Fruit fly (Drosophila melanogaster) whole organism, embryonic: ENCODE data around the gene dnc.

ENCODE experiments used
- Atf3 ChIP-seq: fragments of 200-800 bp; sonication (Bioruptor generic); optimal IDR thresholded peaks from 3 replicates; lab custom pipeline; 2016; ENCODE audit warnings: missing biosample characterization, missing genetic modification characterization
- Blimp-1 ChIP-seq: fragments of 200-800 bp; sonication (Bioruptor generic); optimal IDR thresholded peaks from 3 replicates; lab custom pipeline; 2018; ENCODE audit warnings: missing biosample characterization, missing genetic modification characterization, mild to moderate bottlenecking, moderate library complexity, missing genetic modification reagents
- CG10267 ChIP-seq: fragments of 200-800 bp; sonication (Bioruptor generic); optimal IDR thresholded peaks from 2 replicates; lab custom pipeline; 2018; ENCODE audit warnings: missing biosample characterization, mild to moderate bottlenecking, missing genetic modification characterization, moderate library complexity
- CG12155 ChIP-seq: fragments of 200-800 bp; sonication (Bioruptor generic); optimal IDR thresholded peaks from 3 replicates; lab custom pipeline; 2016; ENCODE audit warnings: missing biosample characterization, missing genetic modification characterization
- CG12769 ChIP-seq: fragments of 200-800 bp; sonication (Bioruptor generic); optimal IDR thresholded peaks from 2 replicates; lab custom pipeline; 2019; ENCODE audit warnings: missing biosample characterization, mild to moderate bottlenecking, missing genetic modification characterization, moderate library complexity
- CG13894 ChIP-seq: fragments of 200-800 bp; sonication (Bioruptor generic); optimal IDR thresholded peaks from 3 replicates; lab custom pipeline; 2018; ENCODE audit warnings: missing biosample characterization, mild to moderate bottlenecking, missing genetic modification characterization, moderate library complexity
- CG14710 ChIP-seq: fragments of 200-800 bp; sonication (Bioruptor generic); optimal IDR thresholded peaks from 3 replicates; lab custom pipeline; 2019; ENCODE audit warnings: missing biosample characterization, mild to moderate bottlenecking, missing genetic modification characterization, moderate library complexity
- CG1529 ChIP-seq: fragments of 200-800 bp; sonication (Bioruptor generic); optimal IDR thresholded peaks from 3 replicates; lab custom pipeline; 2018; ENCODE audit warnings: missing biosample characterization, missing genetic modification characterization
- CG1603 ChIP-seq: fragments of 200-800 bp; sonication (Bioruptor generic); optimal IDR thresholded peaks from 2 replicates; lab custom pipeline; 2019; ENCODE audit warnings: missing biosample characterization, mild to moderate bottlenecking, missing genetic modification characterization, moderate library complexity
- CG17186 ChIP-seq: fragments of 200-800 bp; sonication (Bioruptor generic); optimal IDR thresholded peaks from 3 replicates; lab custom pipeline; 2017; ENCODE audit warnings: missing biosample characterization, missing genetic modification reagents, missing genetic modification characterization
- CG1792 ChIP-seq: fragments of 200-800 bp; sonication (Bioruptor generic); optimal IDR thresholded peaks from 2 replicates; lab custom pipeline; 2016; ENCODE audit warnings: missing biosample characterization, missing genetic modification characterization
- CG2120 ChIP-seq: fragments of 200-800 bp; sonication (Bioruptor generic); optimal IDR thresholded peaks from 3 replicates; lab custom pipeline; 2016; ENCODE audit warnings: missing biosample characterization, missing genetic modification characterization
- CG3407 ChIP-seq: fragments of 200-800 bp; sonication (Bioruptor generic); optimal IDR thresholded peaks from 2 replicates; lab custom pipeline; 2018; ENCODE audit warnings: missing biosample characterization, mild to moderate bottlenecking, missing genetic modification characterization
- CG4282 ChIP-seq: fragments of 200-800 bp; sonication (Bioruptor generic); optimal IDR thresholded peaks from 2 replicates; lab custom pipeline; 2016; ENCODE audit warnings: missing biosample characterization, missing genetic modification characterization
- CG4328 ChIP-seq: fragments of 200-800 bp; sonication (Bioruptor generic); optimal IDR thresholded peaks from 3 replicates; lab custom pipeline; 2017; ENCODE audit warnings: missing biosample characterization, missing genetic modification reagents, missing genetic modification characterization
- CG6654 ChIP-seq: fragments of 200-800 bp; sonication (Bioruptor generic); optimal IDR thresholded peaks from 2 replicates; lab custom pipeline; 2017; ENCODE audit warnings: missing biosample characterization, mild to moderate bottlenecking, missing genetic modification characterization
- CG6765 ChIP-seq: fragments of 200-800 bp; sonication (Bioruptor generic); optimal IDR thresholded peaks from 3 replicates; lab custom pipeline; 2017; ENCODE audit warnings: missing biosample characterization, mild to moderate bottlenecking, missing genetic modification characterization
- CG7839 ChIP-seq: fragments of 200-800 bp; sonication (Bioruptor generic); optimal IDR thresholded peaks from 3 replicates; lab custom pipeline; 2018; ENCODE audit warnings: missing biosample characterization, mild to moderate bottlenecking, missing genetic modification characterization, moderate library complexity
- CG7928 ChIP-seq: fragments of 200-800 bp; sonication (Bioruptor generic); optimal IDR thresholded peaks from 2 replicates; lab custom pipeline; 2017; ENCODE audit warnings: missing biosample characterization, mild to moderate bottlenecking, missing genetic modification characterization
- CG7987 ChIP-seq: fragments of 200-800 bp; sonication (Bioruptor generic); optimal IDR thresholded peaks from 2 replicates; lab custom pipeline; 2018; ENCODE audit warnings: missing biosample characterization, mild to moderate bottlenecking, missing genetic modification characterization, moderate library complexity
- CG9609 ChIP-seq: fragments of 200-800 bp; sonication (Bioruptor generic); optimal IDR thresholded peaks from 3 replicates; lab custom pipeline; 2016; ENCODE audit warnings: missing biosample characterization, missing genetic modification characterization
- Dfd ChIP-seq, 2 experiments: fragments of >200 bp; optimal IDR thresholded peaks; 2 replicates each; lab custom pipeline; 2017; ENCODE audit warnings: missing biosample characterization in 2 of 2, missing genetic modification characterization in 2 of 2
- Dref ChIP-seq: fragments of 200-800 bp; sonication (Bioruptor generic); IDR thresholded peaks from 2 replicates; pipeline ENCODE4 v1.3.6; 2022; ENCODE audit warnings: missing biosample characterization, missing genetic modification characterization
- HHEX ChIP-seq: fragments of 200-800 bp; sonication (Bioruptor generic); optimal IDR thresholded peaks from 3 replicates; lab custom pipeline; 2017; ENCODE audit warnings: missing biosample characterization, mild to moderate bottlenecking, missing genetic modification characterization, missing genetic modification reagents
- HLH4C ChIP-seq: fragments of 200-800 bp; sonication (Bioruptor generic); IDR thresholded peaks from 3 replicates; pipeline ENCODE4 v1.3.6; 2022; ENCODE audit warnings: missing biosample characterization, missing genetic modification characterization; ENCODE audit not compliant: partially characterized antibody
- Hr39 ChIP-seq: fragments of >200 bp; optimal IDR thresholded peaks from 2 replicates; lab custom pipeline; 2017
- NC2β ChIP-seq: fragments of 200-800 bp; sonication (Bioruptor generic); optimal IDR thresholded peaks from 2 replicates; lab custom pipeline; 2016; ENCODE audit warnings: missing biosample characterization, missing genetic modification characterization
- Nf-YA ChIP-seq: fragments of 200-800 bp; sonication (Bioruptor generic); IDR thresholded peaks from 2 replicates; pipeline ENCODE4 v1.3.6; 2022; ENCODE audit warnings: missing biosample characterization, missing genetic modification characterization
- Nf-YB ChIP-seq: fragments of 200-800 bp; sonication (Bioruptor generic); optimal IDR thresholded peaks from 3 replicates; lab custom pipeline; 2019; ENCODE audit warnings: missing biosample characterization, mild to moderate bottlenecking, missing genetic modification characterization, moderate library complexity
- Pdp1 ChIP-seq, 2 experiments: fragments of 200-800 bp; sonication (Bioruptor generic); optimal IDR thresholded peaks; 3 replicates each; lab custom pipeline; 2016; ENCODE audit warnings: missing biosample characterization in 2 of 2, missing genetic modification characterization in 2 of 2, mild to moderate bottlenecking in 1 of 2, moderate library complexity in 1 of 2
- cad ChIP-seq: fragments of >200 bp; optimal IDR thresholded peaks from 2 replicates; lab custom pipeline; 2017; ENCODE audit warnings: missing biosample characterization, missing genetic modification characterization
- croc ChIP-seq: fragments of 200-800 bp; sonication (Bioruptor generic); conservative IDR thresholded peaks from 3 replicates; pipeline ENCODE4 v1.3.6; 2022; ENCODE audit warnings: missing biosample characterization, missing genetic modification characterization
- dati ChIP-seq: fragments of 200-800 bp; sonication (Bioruptor generic); IDR thresholded peaks from 2 replicates; pipeline ENCODE4 v1.3.6; 2022; ENCODE audit warnings: missing biosample characterization, missing genetic modification characterization
- disco-r ChIP-seq: fragments of 200-800 bp; sonication (Bioruptor generic); optimal IDR thresholded peaks from 2 replicates; lab custom pipeline; 2016; ENCODE audit warnings: missing biosample characterization, missing genetic modification characterization
- ewg ChIP-seq: fragments of 200-800 bp; sonication (Bioruptor generic); optimal IDR thresholded peaks from 3 replicates; lab custom pipeline; 2017; ENCODE audit warnings: mild to moderate bottlenecking, missing biosample characterization, missing genetic modification reagents, missing genetic modification characterization
- fd102C ChIP-seq: fragments of 200-800 bp; sonication (Bioruptor generic); optimal IDR thresholded peaks from 2 replicates; lab custom pipeline; 2018; ENCODE audit warnings: missing biosample characterization, mild to moderate bottlenecking, missing genetic modification characterization, moderate library complexity
- fd64A ChIP-seq: fragments of 200-800 bp; sonication (Bioruptor generic); optimal IDR thresholded peaks from 3 replicates; lab custom pipeline; 2018; ENCODE audit warnings: missing biosample characterization, mild to moderate bottlenecking, missing genetic modification characterization
- fd96Cb ChIP-seq: fragments of 200-800 bp; sonication (Bioruptor generic); optimal IDR thresholded peaks from 2 replicates; lab custom pipeline; 2018; ENCODE audit warnings: missing biosample characterization, mild to moderate bottlenecking, missing genetic modification characterization, moderate library complexity
- ftz-f1 ChIP-seq: fragments of 200-800 bp; sonication (Bioruptor generic); optimal IDR thresholded peaks from 2 replicates; lab custom pipeline; 2016; ENCODE audit warnings: missing biosample characterization, missing genetic modification characterization
- klu ChIP-seq: fragments of 200-800 bp; sonication (Bioruptor generic); IDR thresholded peaks from 2 replicates; pipeline ENCODE4 v1.3.6; 2022; ENCODE audit warnings: missing biosample characterization, missing genetic modification characterization
- lilli ChIP-seq: fragments of 200-800 bp; sonication (Bioruptor generic); optimal IDR thresholded peaks from 3 replicates; lab custom pipeline; 2016; ENCODE audit warnings: missing biosample characterization, missing genetic modification characterization
- lola ChIP-seq, 3 experiments: fragments of >200 bp in 2 of 3; fragments of 200-800 bp in 1 of 3; sonication (Bioruptor generic) in 1 of 3; optimal IDR thresholded peaks; 2 replicates each; lab custom pipeline; 2017 to 2019; ENCODE audit warnings: missing biosample characterization in 3 of 3, missing genetic modification characterization in 3 of 3, mild to moderate bottlenecking in 1 of 3, moderate library complexity in 1 of 3
- pfk ChIP-seq: fragments of 200-800 bp; sonication (Bioruptor generic); optimal IDR thresholded peaks from 2 replicates; lab custom pipeline; 2018; ENCODE audit warnings: missing biosample characterization, mild to moderate bottlenecking, missing genetic modification characterization, moderate library complexity
- pnt ChIP-seq: fragments of 200-800 bp; sonication (Bioruptor generic); optimal IDR thresholded peaks from 3 replicates; lab custom pipeline; 2016; ENCODE audit warnings: missing biosample characterization, missing genetic modification characterization
- psq ChIP-seq: fragments of 200-800 bp; sonication (Bioruptor generic); optimal IDR thresholded peaks from 2 replicates; lab custom pipeline; 2017; ENCODE audit warnings: missing biosample characterization, missing genetic modification characterization
- pum ChIP-seq: fragments of 200-800 bp; sonication (Bioruptor generic); optimal IDR thresholded peaks from 2 replicates; lab custom pipeline; 2016; ENCODE audit warnings: missing biosample characterization, missing genetic modification characterization
- sqz ChIP-seq: fragments of 200-800 bp; sonication (Bioruptor generic); optimal IDR thresholded peaks from 3 replicates; lab custom pipeline; 2018; ENCODE audit warnings: missing biosample characterization, mild to moderate bottlenecking, missing genetic modification characterization
- tio ChIP-seq: fragments of 200-800 bp; sonication (Bioruptor generic); optimal IDR thresholded peaks from 2 replicates; lab custom pipeline; 2017; ENCODE audit warnings: missing biosample characterization, missing genetic modification characterization, inconsistent platforms
- wor ChIP-seq: fragments of 200-800 bp; sonication (Bioruptor generic); IDR thresholded peaks from 2 replicates; pipeline ENCODE4 v1.3.6; 2022; ENCODE audit warnings: missing biosample characterization, missing genetic modification characterization
- zfh1 ChIP-seq: fragments of 200-800 bp; sonication (Bioruptor generic); IDR thresholded peaks from 3 replicates; pipeline ENCODE4 v1.3.6; 2022; ENCODE audit warnings: missing biosample characterization, missing genetic modification characterization
- zfh2 ChIP-seq: fragments of 200-800 bp; sonication (Bioruptor generic); optimal IDR thresholded peaks from 2 replicates; lab custom pipeline; 2016; ENCODE audit warnings: missing biosample characterization, missing genetic modification characterization

Gene dnc

dm6 chrX:3363676-3364075 lies 187.4 kb downstream of the dnc start (continued):
- TF ChIP-seq Dfd (GFP tag; optimal IDR thresholded peaks at IDR 0.05; lab: Kevin White, UChicago) (no peak), tio (GFP tag; lab: Kevin White, UChicago) (peak; percentile 31), Dref (no peak), pnt (GFP tag; lab: Kevin White, UChicago) (peak; percentile 45), CG6765 (GFP tag; lab: Kevin White, UChicago) (peak; percentile 16), sqz (GFP tag; lab: Kevin White, UChicago) (no peak), lilli (peak; percentile 89), CG1603 (tag; lab: Kevin White, UChicago) (peak; percentile 62), cad (GFP tag; lab: Kevin White, UChicago) (no peak), Blimp-1 (GFP tag; lab: Kevin White, UChicago) (peak; percentile 45), CG1529 (no peak), lola (GFP tag; optimal IDR thresholded peaks at IDR 0.05; lab: Kevin White, UChicago) (peak in 1 of 3 experiments; percentile 21), Pdp1 (GFP tag; optimal IDR thresholded peaks at IDR 0.05; lab: Kevin White, UChicago) (peak; percentile 65 to 80), fd102C (GFP tag; lab: Kevin White, UChicago) (no peak), CG14710 (tag; lab: Kevin White, UChicago) (peak; percentile 18), Nf-YB (no peak), HLH4C (GFP tag; lab: Robert Waterston, UW) (no peak), klu (peak; percentile 68), CG4328 (GFP tag; lab: Kevin White, UChicago) (no peak), CG12155 (GFP tag; lab: Kevin White, UChicago) (peak; percentile 76), croc (GFP tag; lab: Robert Waterston, UW) (no peak; the same call in 1 of the 3 replicates), CG2120 (GFP tag; lab: Kevin White, UChicago) (peak; percentile 93), dati (GFP tag; lab: Robert Waterston, UW) (no peak), disco-r (peak; percentile 26), CG7987 (peak; percentile 6), HHEX (GFP tag; lab: Kevin White, UChicago) (peak; percentile 61), Atf3 (GFP tag; lab: Kevin White, UChicago) (no peak), CG6654 (GFP tag; lab: Kevin White, UChicago) (peak; percentile 25), pfk (GFP tag; lab: Kevin White, UChicago) (no peak), zfh1 (peak; percentile 53; the same call in 1 of the 3 replicates), Hr39 (lab: Kevin White, UChicago) (no peak), CG1792 (peak; percentile 67), CG7928 (peak; percentile 34), NC2β (peak; percentile 49), ewg (GFP tag; lab: Kevin White, UChicago) (no peak), zfh2 (GFP tag; lab: Kevin White, UChicago) (peak; percentile 87), CG4282 (GFP tag; lab: Kevin White, UChicago) (peak; percentile 33), fd64A (GFP tag; lab: Kevin White, UChicago) (no peak), wor (GFP tag; lab: Robert Waterston, UW) (no peak), CG13894 (peak; percentile 75), CG7839 (tag; lab: Kevin White, UChicago) (peak; percentile 74), psq (GFP tag; lab: Kevin White, UChicago) (no peak), CG17186 (GFP tag; lab: Kevin White, UChicago) (no peak), CG9609 (GFP tag; lab: Kevin White, UChicago) (peak; percentile 59), pum (GFP tag; lab: Kevin White, UChicago) (peak; percentile 27), CG10267 (peak; percentile 37), CG12769 (tag; lab: Kevin White, UChicago) (peak; percentile 91), CG3407 (GFP tag; lab: Kevin White, UChicago) (no peak), Nf-YA (GFP tag; lab: Robert Waterston, UW) (no peak), fd96Cb (peak; percentile 23), ftz-f1 (GFP tag; lab: Kevin White, UChicago) (no peak)
